Worm (Caenorhabditis elegans) whole organism, young adult: ENCODE measurements around the gene ZK1320.7.
A peak's percentile ranks its signal among the peaks of the same experiment; 100 is the strongest.

Experiments used
- B0035.1 ChIP-seq: sonication (generic microtip); optimal IDR thresholded peaks from 2 replicates; lab custom pipeline; 2016; ENCODE audit warnings: missing genetic modification characterization, mild to moderate bottlenecking, missing compliant biosample characterization, missing genotype, missing genetic modification reagents
- B0336.3 ChIP-seq: fragments of 200-800 bp; sonication (Bioruptor generic); IDR thresholded peaks from 2 replicates; pipeline ENCODE4 v1.3.6; 2022; ENCODE audit warnings: missing genetic modification characterization, missing compliant biosample characterization
- F33H1.4 ChIP-seq: fragments of 200-800 bp; sonication (Bioruptor generic); IDR thresholded peaks from 2 replicates; pipeline ENCODE4 v1.3.6; 2022; ENCODE audit warnings: missing genetic modification reagents, missing genetic modification characterization, missing compliant biosample characterization
- F49E8.2 ChIP-seq: sonication (generic microtip); optimal IDR thresholded peaks from 3 replicates; lab custom pipeline; 2017; ENCODE audit warnings: missing genetic modification characterization, mild to moderate bottlenecking, missing compliant biosample characterization, antibody characterized with exemption, moderate library complexity; ENCODE audit not compliant: insufficient read depth
- F55B11.4 ChIP-seq: sonication (generic microtip); optimal IDR thresholded peaks from 2 replicates; lab custom pipeline; 2016; ENCODE audit warnings: missing compliant biosample characterization, missing genetic modification characterization, borderline replicate concordance; ENCODE audit not compliant: insufficient read depth
- K11D2.4 ChIP-seq: fragments of 200-800 bp; sonication (Bioruptor generic); IDR thresholded peaks from 2 replicates; pipeline ENCODE4 v1.3.6; 2022; ENCODE audit warnings: missing genetic modification reagents, missing genetic modification characterization, missing compliant biosample characterization
- T07F8.4 ChIP-seq: sonication (generic microtip); optimal IDR thresholded peaks from 2 replicates; lab custom pipeline; 2016; ENCODE audit warnings: mild to moderate bottlenecking, missing genetic modification characterization, moderate library complexity, missing compliant biosample characterization
- Y53G8AR.9 ChIP-seq: fragments of 200-800 bp; sonication (Bioruptor generic); conservative IDR thresholded peaks from 2 replicates; pipeline ENCODE4 v1.3.6; 2022; ENCODE audit warnings: missing genetic modification reagents, missing genetic modification characterization, missing compliant biosample characterization
- Y95B8A.8 ChIP-seq: fragments of 200-800 bp; sonication (Bioruptor generic); IDR thresholded peaks from 2 replicates; pipeline ENCODE4 v1.3.6; 2022; ENCODE audit warnings: missing genetic modification reagents, missing genetic modification characterization, missing compliant biosample characterization
- athp-1 ChIP-seq: sonication (generic microtip); optimal IDR thresholded peaks from 2 replicates; lab custom pipeline; 2017; ENCODE audit warnings: mild to moderate bottlenecking, missing genetic modification characterization, missing compliant biosample characterization
- attf-3 ChIP-seq: fragments of 200-800 bp; sonication (Bioruptor generic); conservative IDR thresholded peaks from 2 replicates; pipeline ENCODE4 v1.3.6; 2022; ENCODE audit warnings: missing genetic modification reagents, missing genetic modification characterization, missing compliant biosample characterization
- attf-5 ChIP-seq: fragments of 200-800 bp; sonication (Bioruptor generic); optimal IDR thresholded peaks from 2 replicates; lab custom pipeline; 2018; ENCODE audit warnings: mild to moderate bottlenecking, missing genetic modification characterization, missing compliant biosample characterization
- cebp-1 ChIP-seq, 2 experiments: fragments of 200-800 bp in 1 of 2; sonication (Bioruptor generic) in 1 of 2; sonication (generic microtip) in 1 of 2; IDR thresholded peaks in 1 of 2; optimal IDR thresholded peaks in 1 of 2; 2 replicates each; pipeline versions ENCODE4 v1.3.6 to Lab custom; 2017 to 2022; ENCODE audit warnings: missing compliant biosample characterization in 2 of 2, missing genetic modification characterization in 2 of 2, mild to moderate bottlenecking in 1 of 2, missing genetic modification reagents in 1 of 2, moderate library complexity in 1 of 2
- ceh-27 ChIP-seq: fragments of 200-800 bp; sonication (Bioruptor generic); optimal IDR thresholded peaks from 2 replicates; lab custom pipeline; 2018; ENCODE audit warnings: mild to moderate bottlenecking, missing genetic modification characterization, moderate library complexity, missing compliant biosample characterization
- ceh-40 ChIP-seq: fragments of 200-800 bp; sonication (Bioruptor generic); IDR thresholded peaks from 2 replicates; pipeline ENCODE4 v1.3.6; 2022; ENCODE audit warnings: missing genetic modification characterization, missing compliant biosample characterization
- ceh-58 ChIP-seq: fragments of 200-800 bp; sonication (Bioruptor generic); IDR thresholded peaks from 2 replicates; pipeline ENCODE4 v1.3.6; 2022; ENCODE audit warnings: missing genetic modification characterization, missing compliant biosample characterization
- chd-7 ChIP-seq: sonication (generic microtip); optimal IDR thresholded peaks from 2 replicates; lab custom pipeline; 2016; ENCODE audit warnings: mild to moderate bottlenecking, missing genetic modification characterization, moderate library complexity, missing compliant biosample characterization
- dox-1 ChIP-seq: fragments of 200-800 bp; sonication (Bioruptor generic); IDR thresholded peaks from 2 replicates; pipeline ENCODE4 v1.3.6; 2022; ENCODE audit warnings: missing genetic modification reagents, missing genetic modification characterization, missing compliant biosample characterization
- egrh-3 ChIP-seq: fragments of 200-800 bp; sonication (Bioruptor generic); IDR thresholded peaks from 2 replicates; pipeline ENCODE4 v1.3.6; 2022; ENCODE audit warnings: missing genetic modification reagents, missing genetic modification characterization, missing compliant biosample characterization
- fkh-3 ChIP-seq: sonication (generic microtip); optimal IDR thresholded peaks from 2 replicates; lab custom pipeline; 2016; ENCODE audit warnings: mild to moderate bottlenecking, missing genetic modification characterization, missing compliant biosample characterization
- gei-17 ChIP-seq: fragments of 200-800 bp; sonication (Bioruptor generic); optimal IDR thresholded peaks from 2 replicates; lab custom pipeline; 2018; ENCODE audit warnings: mild to moderate bottlenecking, missing genetic modification characterization, missing compliant biosample characterization
- hmg-1.2 ChIP-seq: fragments of 200-800 bp; sonication (Bioruptor generic); IDR thresholded peaks from 2 replicates; pipeline ENCODE4 v1.3.6; 2022; ENCODE audit warnings: missing genetic modification reagents, missing genetic modification characterization, missing compliant biosample characterization
- hsf-1 ChIP-seq: fragments of 200-800 bp; sonication (Bioruptor generic); IDR thresholded peaks from 2 replicates; pipeline ENCODE4 v1.3.6; 2022; ENCODE audit warnings: missing genetic modification reagents, missing genetic modification characterization, missing compliant biosample characterization
- let-607 ChIP-seq, 2 experiments: fragments of 200-800 bp in 1 of 2; sonication (Bioruptor generic) in 1 of 2; sonication (generic microtip) in 1 of 2; optimal IDR thresholded peaks; 2 replicates each; lab custom pipeline; 2016 to 2018; ENCODE audit warnings: mild to moderate bottlenecking in 2 of 2, missing compliant biosample characterization in 2 of 2, missing genetic modification characterization in 2 of 2, moderate library complexity in 2 of 2, missing genotype in 1 of 2
- lin-35 ChIP-seq, 3 experiments: fragments of 150-350 bp in 2 of 3; sonication (generic microtip) in 1 of 3; optimal IDR thresholded peaks; 2 replicates each; lab custom pipeline; 2014 to 2018; ENCODE audit warnings: missing biosample characterization in 3 of 3, missing genetic modification characterization in 3 of 3, missing genetic modification reagents in 3 of 3
- lin-40 ChIP-seq: sonication (generic microtip); optimal IDR thresholded peaks from 2 replicates; lab custom pipeline; 2016; ENCODE audit warnings: missing genetic modification characterization, mild to moderate bottlenecking, missing compliant biosample characterization, missing genotype, missing genetic modification reagents
- lin-54 ChIP-seq: fragments of 200-800 bp; sonication (Bioruptor generic); optimal IDR thresholded peaks from 2 replicates; lab custom pipeline; 2018; ENCODE audit warnings: mild to moderate bottlenecking, missing genetic modification characterization, missing compliant biosample characterization
- lir-1 ChIP-seq: fragments of 200-800 bp; sonication (Bioruptor generic); conservative IDR thresholded peaks from 2 replicates; pipeline ENCODE4 v1.3.6; 2022; ENCODE audit warnings: missing genetic modification reagents, missing genetic modification characterization, missing compliant biosample characterization
- lsy-27 ChIP-seq: sonication (generic microtip); optimal IDR thresholded peaks from 2 replicates; lab custom pipeline; 2017; ENCODE audit warnings: missing genetic modification characterization, mild to moderate bottlenecking, missing compliant biosample characterization, antibody characterized with exemption, missing genotype, borderline replicate concordance; ENCODE audit not compliant: insufficient read depth
- madf-10 ChIP-seq: sonication (generic microtip); optimal IDR thresholded peaks from 2 replicates; lab custom pipeline; 2016; ENCODE audit warnings: mild to moderate bottlenecking, missing genetic modification characterization, missing compliant biosample characterization
- mcd-1 ChIP-seq: fragments of 200-800 bp; sonication (Bioruptor generic); IDR thresholded peaks from 2 replicates; pipeline ENCODE4 v1.3.6; 2022; ENCODE audit warnings: missing genetic modification reagents, missing genetic modification characterization, missing compliant biosample characterization
- nfya-1 ChIP-seq: sonication (generic microtip); optimal IDR thresholded peaks from 2 replicates; lab custom pipeline; 2017; ENCODE audit warnings: antibody characterized with exemption, missing compliant biosample characterization, missing genetic modification characterization, borderline replicate concordance; ENCODE audit not compliant: insufficient read depth
- nfyb-1 ChIP-seq: fragments of 200-800 bp; sonication (Bioruptor generic); IDR thresholded peaks from 2 replicates; pipeline ENCODE4 v1.3.6; 2022; ENCODE audit warnings: missing genetic modification reagents, missing genetic modification characterization, missing compliant biosample characterization
- nhr-179 ChIP-seq: sonication (generic microtip); optimal IDR thresholded peaks from 2 replicates; lab custom pipeline; 2016; ENCODE audit warnings: mild to moderate bottlenecking, missing genetic modification characterization, missing compliant biosample characterization
- nhr-27 ChIP-seq: fragments of 200-800 bp; sonication (Bioruptor generic); optimal IDR thresholded peaks from 2 replicates; lab custom pipeline; 2018; ENCODE audit warnings: mild to moderate bottlenecking, missing genetic modification characterization, moderate library complexity, missing compliant biosample characterization
- nhr-80 ChIP-seq: sonication (generic microtip); optimal IDR thresholded peaks from 2 replicates; lab custom pipeline; 2016; ENCODE audit warnings: missing genetic modification characterization, missing compliant biosample characterization
- pbrm-1 ChIP-seq: fragments of 200-800 bp; sonication (Bioruptor generic); IDR thresholded peaks from 2 replicates; pipeline ENCODE4 v1.3.6; 2022; ENCODE audit warnings: missing genetic modification reagents, missing genetic modification characterization, missing compliant biosample characterization
- rcor-1 ChIP-seq: fragments of 200-800 bp; sonication (Bioruptor generic); IDR thresholded peaks from 2 replicates; pipeline ENCODE4 v1.3.6; 2022; ENCODE audit warnings: missing genetic modification reagents, missing genetic modification characterization, missing compliant biosample characterization
- sea-2 ChIP-seq: fragments of 200-800 bp; sonication (Bioruptor generic); IDR thresholded peaks from 2 replicates; pipeline ENCODE4 v1.3.6; 2022; ENCODE audit warnings: missing genetic modification characterization, missing compliant biosample characterization
- snpc-1.1 ChIP-seq: sonication (generic microtip); optimal IDR thresholded peaks from 2 replicates; lab custom pipeline; 2017; ENCODE audit warnings: missing genetic modification characterization, mild to moderate bottlenecking, missing compliant biosample characterization, antibody characterized with exemption, moderate library complexity, missing genotype, missing genetic modification reagents; ENCODE audit not compliant: insufficient read depth
- snpc-3.4 ChIP-seq: sonication (generic microtip); optimal IDR thresholded peaks from 2 replicates; lab custom pipeline; 2017; ENCODE audit warnings: missing genetic modification characterization, mild to moderate bottlenecking, missing compliant biosample characterization, antibody characterized with exemption, moderate library complexity, missing genotype, missing genetic modification reagents
- somi-1 ChIP-seq: fragments of 200-800 bp; sonication (Bioruptor generic); optimal IDR thresholded peaks from 2 replicates; lab custom pipeline; 2018; ENCODE audit warnings: mild to moderate bottlenecking, missing genetic modification characterization, missing compliant biosample characterization
- tlf-1 ChIP-seq: fragments of 200-800 bp; sonication (Bioruptor generic); optimal IDR thresholded peaks from 2 replicates; lab custom pipeline; 2018; ENCODE audit warnings: mild to moderate bottlenecking, missing genetic modification characterization, missing compliant biosample characterization
- unc-62 ChIP-seq: fragments of 150-350 bp; optimal IDR thresholded peaks from 2 replicates; lab custom pipeline; 2014; ENCODE audit warnings: missing biosample characterization, missing genetic modification reagents, missing genetic modification characterization
- zim-3 ChIP-seq: sonication (generic microtip); optimal IDR thresholded peaks from 2 replicates; lab custom pipeline; 2017; ENCODE audit warnings: mild to moderate bottlenecking, missing genetic modification characterization, moderate library complexity, missing compliant biosample characterization
- ztf-6 ChIP-seq: fragments of 200-800 bp; sonication (Bioruptor generic); IDR thresholded peaks from 2 replicates; pipeline ENCODE4 v1.3.6; 2022; ENCODE audit warnings: missing genetic modification reagents, missing genetic modification characterization, missing compliant biosample characterization

ZK1320.7 gene

ce11 chrII:9646122-9646555 lies 25.3 kb upstream of the ZK1320.7 start:
- TF ChIP-seq K11D2.4 (GFP tag; lab: Robert Waterston, UW) (0 out of 2 replicates have a peak, but pooled peaks have one; percentile 42), lsy-27 (tag; lab: Kevin White, UChicago) (no peak), unc-62 (GFP tag; lab: Kevin White, UChicago) (peak; percentile 7), gei-17 (GFP tag; lab: Kevin White, UChicago) (peak; percentile 18), egrh-3 (peak; percentile 46; the same call in 1 of the 2 replicates), F55B11.4 (tag; lab: Kevin White, UChicago) (no peak), ztf-6 (no peak), Y95B8A.8 (GFP tag; lab: Robert Waterston, UW) (no peak), mcd-1 (peak; percentile 60), F49E8.2 (tag; lab: Kevin White, UChicago) (no peak), madf-10 (no peak), F33H1.4 (GFP tag; lab: Robert Waterston, UW) (no peak), lin-35 (GFP tag; optimal IDR thresholded peaks at IDR 0.05; lab: Kevin White, UChicago) (peak in 1 of 3 experiments; percentile 51), nhr-179 (tag; lab: Kevin White, UChicago) (no peak), ceh-27 (peak; percentile 70), let-607 (tag; optimal IDR thresholded peaks at IDR 0.05; lab: Kevin White, UChicago) (no peak), Y53G8AR.9 (no peak), T07F8.4 (no peak), dox-1 (GFP tag; lab: Robert Waterston, UW) (peak; percentile 58; the same call in 1 of the 2 replicates), ceh-58 (GFP tag; lab: Robert Waterston, UW) (no peak), nhr-80 (tag; lab: Kevin White, UChicago) (peak; percentile 41), fkh-3 (tag; lab: Kevin White, UChicago) (no peak), nhr-27 (tag; lab: Kevin White, UChicago) (peak; percentile 10), chd-7 (tag; lab: Kevin White, UChicago) (peak; percentile 45), nfyb-1 (GFP tag; lab: Robert Waterston, UW) (peak; percentile 64; the same call in 1 of the 2 replicates), cebp-1 (GFP tag; IDR thresholded peaks at IDR 0.05; lab: Robert Waterston, UW) (no peak), cebp-1 (tag; optimal IDR thresholded peaks at IDR 0.05; lab: Kevin White, UChicago) (peak; percentile 64), B0336.3 (GFP tag; lab: Robert Waterston, UW) (peak; percentile 16; the same call in 1 of the 2 replicates), athp-1 (tag; lab: Kevin White, UChicago) (no peak), sea-2 (GFP tag; lab: Robert Waterston, UW) (0 out of 2 replicates have a peak, but pooled peaks have one; percentile 31), snpc-3.4 (no peak), rcor-1 (GFP tag; lab: Robert Waterston, UW) (peak; percentile 65; the same call in 1 of the 2 replicates), lin-40 (tag; lab: Kevin White, UChicago) (peak; percentile 66), nfya-1 (no peak), attf-5 (GFP tag; lab: Kevin White, UChicago) (peak; percentile 67), ceh-40 (GFP tag; lab: Robert Waterston, UW) (no peak), B0035.1 (no peak), pbrm-1 (GFP tag; lab: Robert Waterston, UW) (peak; percentile 21; the same call in 1 of the 2 replicates), hsf-1 (GFP tag; lab: Robert Waterston, UW) (no peak), lin-54 (GFP tag; lab: Kevin White, UChicago) (peak; percentile 37), zim-3 (tag; lab: Kevin White, UChicago) (no peak), attf-3 (GFP tag; lab: Robert Waterston, UW) (peak; percentile 26; the same call in 1 of the 2 replicates), tlf-1 (GFP tag; lab: Kevin White, UChicago) (no peak), somi-1 (GFP tag; lab: Kevin White, UChicago) (peak; percentile 48), hmg-1.2 (GFP tag; lab: Robert Waterston, UW) (peak; percentile 78), snpc-1.1 (tag; lab: Kevin White, UChicago) (no peak), lir-1 (no peak)
